Worm (Caenorhabditis elegans) whole organism, young adult: ENCODE data around the gene pat-9.

ENCODE experiments used
- B0019.2 ChIP-seq: fragments of 200-800 bp; sonication (Bioruptor generic); conservative IDR thresholded peaks from 2 replicates; pipeline ENCODE4 v1.3.6; 2022; ENCODE audit warnings: missing genetic modification reagents, missing genetic modification characterization, missing compliant biosample characterization
- B0261.1 ChIP-seq: sonication (generic microtip); optimal IDR thresholded peaks from 2 replicates; lab custom pipeline; 2016; ENCODE audit warnings: mild to moderate bottlenecking, missing genetic modification characterization, moderate library complexity, missing compliant biosample characterization
- C17E4.6 ChIP-seq: fragments of 200-800 bp; sonication (Bioruptor generic); IDR thresholded peaks from 2 replicates; pipeline ENCODE4 v1.3.6; 2022; ENCODE audit warnings: missing genetic modification reagents, missing genetic modification characterization, missing compliant biosample characterization
- F10E7.11 ChIP-seq: sonication (generic microtip); optimal IDR thresholded peaks from 2 replicates; lab custom pipeline; 2017; ENCODE audit warnings: mild to moderate bottlenecking, missing genetic modification characterization, moderate library complexity, missing compliant biosample characterization
- F22D6.2 ChIP-seq: sonication (generic microtip); optimal IDR thresholded peaks from 2 replicates; lab custom pipeline; 2016; ENCODE audit warnings: mild to moderate bottlenecking, missing genetic modification characterization, missing compliant biosample characterization
- F33H1.4 ChIP-seq: fragments of 200-800 bp; sonication (Bioruptor generic); IDR thresholded peaks from 2 replicates; pipeline ENCODE4 v1.3.6; 2022; ENCODE audit warnings: missing genetic modification reagents, missing genetic modification characterization, missing compliant biosample characterization
- F37B4.10 ChIP-seq: fragments of 200-800 bp; sonication (Bioruptor generic); IDR thresholded peaks from 2 replicates; pipeline ENCODE4 v1.3.6; 2022; ENCODE audit warnings: missing genetic modification characterization, missing compliant biosample characterization
- F39B2.1 ChIP-seq: fragments of 200-800 bp; sonication (Bioruptor generic); IDR thresholded peaks from 2 replicates; pipeline ENCODE4 v1.3.6; 2022; ENCODE audit warnings: missing genetic modification reagents, missing genetic modification characterization, missing compliant biosample characterization
- F57A8.1 ChIP-seq: fragments of 200-800 bp; sonication (Bioruptor generic); optimal IDR thresholded peaks from 2 replicates; lab custom pipeline; 2018; ENCODE audit warnings: mild to moderate bottlenecking, missing genetic modification characterization, moderate library complexity, missing compliant biosample characterization
- T07F8.4 ChIP-seq: sonication (generic microtip); optimal IDR thresholded peaks from 2 replicates; lab custom pipeline; 2016; ENCODE audit warnings: mild to moderate bottlenecking, missing genetic modification characterization, moderate library complexity, missing compliant biosample characterization
- Y53F4B.3 ChIP-seq: fragments of 200-800 bp; sonication (Bioruptor generic); IDR thresholded peaks from 2 replicates; pipeline ENCODE4 v1.3.6; 2022; ENCODE audit warnings: missing genetic modification reagents, missing genetic modification characterization, missing compliant biosample characterization
- aptf-2 ChIP-seq: fragments of 200-800 bp; sonication (Bioruptor generic); conservative IDR thresholded peaks from 2 replicates; pipeline ENCODE4 v1.3.6; 2022; ENCODE audit warnings: missing genetic modification reagents, missing genetic modification characterization, missing compliant biosample characterization
- aptf-3 ChIP-seq: fragments of 200-800 bp; sonication (Bioruptor generic); IDR thresholded peaks from 2 replicates; pipeline ENCODE4 v1.3.6; 2022; ENCODE audit warnings: missing genetic modification characterization, missing compliant biosample characterization
- atf-7 ChIP-seq: sonication (generic microtip); optimal IDR thresholded peaks from 2 replicates; lab custom pipeline; 2017; ENCODE audit warnings: mild to moderate bottlenecking, missing genetic modification characterization, missing compliant biosample characterization
- athp-1 ChIP-seq: sonication (generic microtip); optimal IDR thresholded peaks from 2 replicates; lab custom pipeline; 2017; ENCODE audit warnings: mild to moderate bottlenecking, missing genetic modification characterization, missing compliant biosample characterization
- attf-5 ChIP-seq: fragments of 200-800 bp; sonication (Bioruptor generic); optimal IDR thresholded peaks from 2 replicates; lab custom pipeline; 2018; ENCODE audit warnings: mild to moderate bottlenecking, missing genetic modification characterization, missing compliant biosample characterization
- attf-6 ChIP-seq: fragments of 200-800 bp; sonication (Bioruptor generic); IDR thresholded peaks from 2 replicates; pipeline ENCODE4 v1.3.6; 2022; ENCODE audit warnings: missing genetic modification reagents, missing genetic modification characterization, missing compliant biosample characterization
- ccch-3 ChIP-seq: fragments of 200-800 bp; sonication (Bioruptor generic); optimal IDR thresholded peaks from 2 replicates; lab custom pipeline; 2018; ENCODE audit warnings: mild to moderate bottlenecking, missing genetic modification characterization, missing compliant biosample characterization
- cebp-1 ChIP-seq, 2 experiments: fragments of 200-800 bp in 1 of 2; sonication (Bioruptor generic) in 1 of 2; sonication (generic microtip) in 1 of 2; IDR thresholded peaks in 1 of 2; optimal IDR thresholded peaks in 1 of 2; 2 replicates each; pipeline versions ENCODE4 v1.3.6 to Lab custom; 2017 to 2022; ENCODE audit warnings: missing compliant biosample characterization in 2 of 2, missing genetic modification characterization in 2 of 2, mild to moderate bottlenecking in 1 of 2, missing genetic modification reagents in 1 of 2, moderate library complexity in 1 of 2
- cebp-2 ChIP-seq: fragments of 200-800 bp; sonication (Bioruptor generic); IDR thresholded peaks from 2 replicates; pipeline ENCODE4 v1.3.6; 2022; ENCODE audit warnings: missing genetic modification characterization, missing compliant biosample characterization
- ceh-27 ChIP-seq: fragments of 200-800 bp; sonication (Bioruptor generic); optimal IDR thresholded peaks from 2 replicates; lab custom pipeline; 2018; ENCODE audit warnings: mild to moderate bottlenecking, missing genetic modification characterization, moderate library complexity, missing compliant biosample characterization
- ceh-58 ChIP-seq: fragments of 200-800 bp; sonication (Bioruptor generic); IDR thresholded peaks from 2 replicates; pipeline ENCODE4 v1.3.6; 2022; ENCODE audit warnings: missing genetic modification characterization, missing compliant biosample characterization
- die-1 ChIP-seq: sonication (generic microtip); optimal IDR thresholded peaks from 2 replicates; lab custom pipeline; 2016; ENCODE audit warnings: missing genotype, mild to moderate bottlenecking, missing genetic modification characterization, missing compliant biosample characterization
- dpl-1 ChIP-seq: fragments of 150-350 bp; optimal IDR thresholded peaks from 2 replicates; lab custom pipeline; 2014; ENCODE audit warnings: missing biosample characterization, missing genetic modification reagents, missing genetic modification characterization
- gei-17 ChIP-seq: fragments of 200-800 bp; sonication (Bioruptor generic); optimal IDR thresholded peaks from 2 replicates; lab custom pipeline; 2018; ENCODE audit warnings: mild to moderate bottlenecking, missing genetic modification characterization, missing compliant biosample characterization
- hmg-20 ChIP-seq: fragments of 200-800 bp; sonication (Bioruptor generic); IDR thresholded peaks from 2 replicates; pipeline ENCODE4 v1.3.6; 2022; ENCODE audit warnings: missing genetic modification reagents, missing genetic modification characterization, missing compliant biosample characterization
- let-526 ChIP-seq: fragments of 200-800 bp; sonication (Bioruptor generic); IDR thresholded peaks from 2 replicates; pipeline ENCODE4 v1.3.6; 2022; ENCODE audit warnings: missing genetic modification reagents, missing genetic modification characterization, missing compliant biosample characterization
- let-607 ChIP-seq, 2 experiments: fragments of 200-800 bp in 1 of 2; sonication (Bioruptor generic) in 1 of 2; sonication (generic microtip) in 1 of 2; optimal IDR thresholded peaks; 2 replicates each; lab custom pipeline; 2016 to 2018; ENCODE audit warnings: mild to moderate bottlenecking in 2 of 2, missing compliant biosample characterization in 2 of 2, missing genetic modification characterization in 2 of 2, moderate library complexity in 2 of 2, missing genotype in 1 of 2
- lin-26 ChIP-seq: fragments of 200-800 bp; sonication (Bioruptor generic); IDR thresholded peaks from 2 replicates; pipeline ENCODE4 v1.3.6; 2022; ENCODE audit warnings: missing genetic modification reagents, missing genetic modification characterization, missing compliant biosample characterization
- lin-35 ChIP-seq, 3 experiments: fragments of 150-350 bp in 2 of 3; sonication (generic microtip) in 1 of 3; optimal IDR thresholded peaks; 2 replicates each; lab custom pipeline; 2014 to 2018; ENCODE audit warnings: missing biosample characterization in 3 of 3, missing genetic modification characterization in 3 of 3, missing genetic modification reagents in 3 of 3
- lsy-27 ChIP-seq: sonication (generic microtip); optimal IDR thresholded peaks from 2 replicates; lab custom pipeline; 2017; ENCODE audit warnings: missing genetic modification characterization, mild to moderate bottlenecking, missing compliant biosample characterization, antibody characterized with exemption, missing genotype, borderline replicate concordance; ENCODE audit not compliant: insufficient read depth
- madf-3 ChIP-seq: fragments of 200-800 bp; sonication (Bioruptor generic); IDR thresholded peaks from 2 replicates; pipeline ENCODE4 v1.3.6; 2022; ENCODE audit warnings: missing genetic modification reagents, missing genetic modification characterization, missing compliant biosample characterization
- mes-4 ChIP-seq: sonication (generic microtip); optimal IDR thresholded peaks from 2 replicates; lab custom pipeline; 2016; ENCODE audit warnings: missing genotype, missing genetic modification characterization, missing compliant biosample characterization
- nfya-1 ChIP-seq: sonication (generic microtip); optimal IDR thresholded peaks from 2 replicates; lab custom pipeline; 2017; ENCODE audit warnings: antibody characterized with exemption, missing compliant biosample characterization, missing genetic modification characterization, borderline replicate concordance; ENCODE audit not compliant: insufficient read depth
- nfyb-1 ChIP-seq: fragments of 200-800 bp; sonication (Bioruptor generic); IDR thresholded peaks from 2 replicates; pipeline ENCODE4 v1.3.6; 2022; ENCODE audit warnings: missing genetic modification reagents, missing genetic modification characterization, missing compliant biosample characterization
- nhr-120 ChIP-seq: fragments of 200-800 bp; sonication (Bioruptor generic); IDR thresholded peaks from 2 replicates; pipeline ENCODE4 v1.3.6; 2022; ENCODE audit warnings: missing genetic modification characterization, missing compliant biosample characterization
- snpc-1.1 ChIP-seq: sonication (generic microtip); optimal IDR thresholded peaks from 2 replicates; lab custom pipeline; 2017; ENCODE audit warnings: missing genetic modification characterization, mild to moderate bottlenecking, missing compliant biosample characterization, antibody characterized with exemption, moderate library complexity, missing genotype, missing genetic modification reagents; ENCODE audit not compliant: insufficient read depth
- snpc-3.4 ChIP-seq: sonication (generic microtip); optimal IDR thresholded peaks from 2 replicates; lab custom pipeline; 2017; ENCODE audit warnings: missing genetic modification characterization, mild to moderate bottlenecking, missing compliant biosample characterization, antibody characterized with exemption, moderate library complexity, missing genotype, missing genetic modification reagents
- somi-1 ChIP-seq: fragments of 200-800 bp; sonication (Bioruptor generic); optimal IDR thresholded peaks from 2 replicates; lab custom pipeline; 2018; ENCODE audit warnings: mild to moderate bottlenecking, missing genetic modification characterization, missing compliant biosample characterization
- unc-62 ChIP-seq: fragments of 150-350 bp; optimal IDR thresholded peaks from 2 replicates; lab custom pipeline; 2014; ENCODE audit warnings: missing biosample characterization, missing genetic modification reagents, missing genetic modification characterization
- xnd-1 ChIP-seq: sonication (generic microtip); optimal IDR thresholded peaks from 2 replicates; lab custom pipeline; 2016; ENCODE audit warnings: missing genotype, missing genetic modification reagents, missing genetic modification characterization, missing compliant biosample characterization
- zfh-2 ChIP-seq: fragments of 200-800 bp; sonication (Bioruptor generic); conservative IDR thresholded peaks from 2 replicates; pipeline ENCODE4 v1.3.6; 2022; ENCODE audit warnings: missing genetic modification reagents, missing genetic modification characterization, missing compliant biosample characterization
- zim-3 ChIP-seq: sonication (generic microtip); optimal IDR thresholded peaks from 2 replicates; lab custom pipeline; 2017; ENCODE audit warnings: mild to moderate bottlenecking, missing genetic modification characterization, moderate library complexity, missing compliant biosample characterization
- ztf-18 ChIP-seq: sonication (generic microtip); optimal IDR thresholded peaks from 2 replicates; lab custom pipeline; 2016; ENCODE audit warnings: missing genotype, mild to moderate bottlenecking, missing genetic modification characterization, missing compliant biosample characterization
- ztf-22 ChIP-seq: fragments of 200-800 bp; sonication (Bioruptor generic); optimal IDR thresholded peaks from 2 replicates; lab custom pipeline; 2018; ENCODE audit warnings: mild to moderate bottlenecking, missing genetic modification characterization, moderate library complexity, missing compliant biosample characterization
- ztf-26 ChIP-seq: sonication (generic microtip); optimal IDR thresholded peaks from 2 replicates; lab custom pipeline; 2017; ENCODE audit warnings: missing genetic modification characterization, missing compliant biosample characterization
- ztf-28 ChIP-seq: fragments of 200-800 bp; sonication (Bioruptor generic); IDR thresholded peaks from 2 replicates; pipeline ENCODE4 v1.3.6; 2022; ENCODE audit warnings: missing genetic modification reagents, missing genetic modification characterization, missing compliant biosample characterization

The pat-9 gene

DNA sequence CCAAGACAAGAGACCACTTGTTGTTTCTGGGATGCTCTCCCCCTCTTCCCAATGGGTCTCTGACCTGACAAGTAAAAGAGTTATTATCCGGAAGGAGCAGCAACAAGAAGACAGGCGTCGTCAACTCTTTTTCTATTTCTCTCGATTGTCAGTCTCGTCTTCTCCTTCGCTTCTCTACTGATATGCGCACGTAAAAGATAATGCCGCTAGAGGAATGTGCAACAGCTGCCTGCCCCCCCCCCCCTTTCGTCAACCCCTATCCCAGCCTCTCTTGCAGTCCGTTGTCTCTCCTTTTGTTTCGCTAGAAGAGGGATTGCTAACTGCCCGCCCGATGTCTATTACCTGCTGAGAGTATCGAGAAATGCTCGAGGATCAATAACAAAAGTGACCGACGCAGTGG is 11.1 kb upstream of the pat-9 start:
- TF ChIP-seq zfh-2 (GFP tag; lab: Robert Waterston, UW) (peak; percentile 57; the same call in 1 of the 2 replicates), ceh-58 (GFP tag; lab: Robert Waterston, UW) (no peak), aptf-3 (0 out of 2 replicates have a peak, but pooled peaks have one; percentile 9), atf-7 (tag; lab: Kevin White, UChicago) (no peak)

DNA sequence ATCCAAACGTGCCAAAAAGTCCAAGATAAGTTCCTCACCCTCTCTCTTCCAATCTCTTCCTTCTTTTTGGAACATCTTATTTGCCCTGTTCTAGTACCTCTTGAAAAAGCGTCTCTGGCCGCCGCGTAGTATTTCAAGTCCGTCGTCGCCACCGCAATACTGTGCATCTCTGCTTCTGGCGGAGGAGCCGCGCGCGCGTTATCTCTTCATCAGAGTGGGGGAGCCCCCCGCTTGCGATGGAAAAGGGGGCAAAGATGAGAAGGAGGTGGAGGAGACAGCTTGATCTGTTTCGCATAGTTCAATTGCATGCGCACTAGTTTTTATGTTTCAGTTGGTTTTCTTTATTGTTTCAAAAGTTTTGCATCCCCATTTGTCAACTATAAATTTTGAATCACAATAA is 8.9 kb upstream of the pat-9 start:
- no peak for TF ChIP-seq unc-62
- 0 out of 2 replicates have a peak, but pooled peaks have one; percentile 15 for TF ChIP-seq lin-26 (GFP tag; lab: Robert Waterston, UW)
- TF ChIP-seq mes-4 = no peak
- TF ChIP-seq nfya-1 = no peak
- TF ChIP-seq zim-3 = no peak
- TF ChIP-seq B0019.2 (GFP tag; lab: Robert Waterston, UW) = no peak
- 0 out of 2 replicates have a peak, but pooled peaks have one; percentile 51 for TF ChIP-seq ceh-58 (GFP tag; lab: Robert Waterston, UW)
- TF ChIP-seq snpc-3.4 (tag; lab: Kevin White, UChicago) = no peak
- no peak for TF ChIP-seq C17E4.6 (GFP tag; lab: Robert Waterston, UW)
- no peak for TF ChIP-seq attf-6
- no peak for TF ChIP-seq lin-35 (GFP tag; optimal IDR thresholded peaks at IDR 0.05; lab: Kevin White, UChicago)
- no peak for TF ChIP-seq snpc-1.1 (tag; lab: Kevin White, UChicago)
- TF ChIP-seq F33H1.4 = no peak
- peak; percentile 18 for TF ChIP-seq ceh-27 (GFP tag; lab: Kevin White, UChicago)
- TF ChIP-seq ztf-18 = no peak
- no peak for TF ChIP-seq gei-17 (GFP tag; lab: Kevin White, UChicago)
- no peak for TF ChIP-seq ccch-3 (GFP tag; lab: Kevin White, UChicago)
- no peak for TF ChIP-seq ztf-28 (GFP tag; lab: Robert Waterston, UW)
- peak; percentile 86 for TF ChIP-seq zfh-2 (GFP tag; lab: Robert Waterston, UW)
- TF ChIP-seq die-1 (tag; lab: Kevin White, UChicago) = no peak
- TF ChIP-seq F39B2.1 (GFP tag; lab: Robert Waterston, UW) = no peak
- no peak for TF ChIP-seq aptf-2
- no peak for TF ChIP-seq F57A8.1 (GFP tag; lab: Kevin White, UChicago)
- TF ChIP-seq F10E7.11 = no peak
- no peak for TF ChIP-seq T07F8.4 (tag; lab: Kevin White, UChicago)
- TF ChIP-seq nfyb-1 (GFP tag; lab: Robert Waterston, UW) = no peak
- TF ChIP-seq athp-1 (tag; lab: Kevin White, UChicago) = no peak
- 0 out of 2 replicates have a peak, but pooled peaks have one; percentile 42 for TF ChIP-seq F37B4.10
- TF ChIP-seq ztf-22 = no peak
- no peak for TF ChIP-seq Y53F4B.3 (GFP tag; lab: Robert Waterston, UW)

ce11 chrX:16529937-16530336 is 6.8 kb upstream of the pat-9 start:
- TF ChIP-seq somi-1 (GFP tag; lab: Kevin White, UChicago) (no peak), madf-3 (GFP tag; lab: Robert Waterston, UW) (no peak), attf-5 (GFP tag; lab: Kevin White, UChicago) (no peak), F22D6.2 (tag; lab: Kevin White, UChicago) (no peak), B0261.1 (tag; lab: Kevin White, UChicago) (no peak), let-607 (tag; optimal IDR thresholded peaks at IDR 0.05; lab: Kevin White, UChicago) (no peak), let-526 (GFP tag; lab: Robert Waterston, UW) (no peak), hmg-20 (GFP tag; lab: Robert Waterston, UW) (no peak), F37B4.10 (no peak), ztf-26 (tag; lab: Kevin White, UChicago) (no peak), attf-6 (no peak), nhr-120 (GFP tag; lab: Robert Waterston, UW) (no peak), cebp-1 (GFP tag; IDR thresholded peaks at IDR 0.05; lab: Robert Waterston, UW) (no peak), cebp-1 (tag; optimal IDR thresholded peaks at IDR 0.05; lab: Kevin White, UChicago) (no peak), atf-7 (tag; lab: Kevin White, UChicago) (no peak), lsy-27 (tag; lab: Kevin White, UChicago) (no peak), dpl-1 (GFP tag; lab: Kevin White, UChicago) (no peak), xnd-1 (tag; lab: Kevin White, UChicago) (no peak), cebp-2 (GFP tag; lab: Robert Waterston, UW) (no peak)
